Worm (Caenorhabditis elegans) whole organism, L1 larva: Measurements from ENCODE around the gene ceh-38.
A peak's percentile ranks its signal among the peaks of the same experiment; 100 is the strongest.

Experiments
- C34B4.2 ChIP-seq: sonication (generic microtip); optimal IDR thresholded peaks from 2 replicates; lab custom pipeline; 2017; ENCODE audit warnings: mild to moderate bottlenecking, missing genetic modification characterization, missing compliant biosample characterization
- F16B12.6 ChIP-seq: fragments of 150-350 bp; optimal IDR thresholded peaks from 2 replicates; lab custom pipeline; 2014; ENCODE audit warnings: missing biosample characterization, missing genetic modification characterization
- alr-1 ChIP-seq: fragments of 200-800 bp; sonication (Bioruptor generic); optimal IDR thresholded peaks from 2 replicates; lab custom pipeline; 2018; ENCODE audit warnings: borderline replicate concordance, mild to moderate bottlenecking, missing genetic modification characterization, missing compliant biosample characterization
- ama-1 ChIP-seq: fragments of 150-350 bp; optimal IDR thresholded peaks from 2 replicates; lab custom pipeline; 2014
- blmp-1 ChIP-seq: fragments of 150-350 bp; optimal IDR thresholded peaks from 2 replicates; lab custom pipeline; 2014; ENCODE audit warnings: missing biosample characterization, missing genetic modification characterization
- ceh-8 ChIP-seq: fragments of 200-800 bp; sonication (Bioruptor generic); optimal IDR thresholded peaks from 2 replicates; lab custom pipeline; 2018; ENCODE audit warnings: mild to moderate bottlenecking, missing genetic modification characterization, moderate library complexity, missing compliant biosample characterization
- ceh-82 ChIP-seq, 3 experiments: fragments of 150-350 bp in 1 of 3; sonication (generic microtip) in 2 of 3; optimal IDR thresholded peaks; 2 replicates each; lab custom pipeline; 2014 to 2017; ENCODE audit warnings: missing biosample characterization in 3 of 3, missing genetic modification characterization in 3 of 3
- dpl-1 ChIP-seq, 3 experiments: fragments of 150-350 bp in 2 of 3; sonication (generic microtip) in 1 of 3; optimal IDR thresholded peaks; 2 replicates each; lab custom pipeline; 2014 to 2017; ENCODE audit warnings: missing biosample characterization in 3 of 3, missing genetic modification characterization in 3 of 3, missing genetic modification reagents in 3 of 3
- efl-1 ChIP-seq, 4 experiments: fragments of 150-350 bp; optimal IDR thresholded peaks in 3 of 4; peaks in 1 of 4; 1 replicate in 1 of 4; 2 replicates in 3 of 4; lab custom pipeline; 2014; ENCODE audit warnings: missing biosample characterization in 2 of 4, missing genetic modification characterization in 2 of 4, missing genetic modification reagents in 2 of 4
- egl-13 ChIP-seq: sonication (generic microtip); optimal IDR thresholded peaks from 2 replicates; lab custom pipeline; 2016; ENCODE audit warnings: missing genotype, missing genetic modification reagents, missing genetic modification characterization, missing compliant biosample characterization
- elt-2 ChIP-seq: sonication (generic microtip); optimal IDR thresholded peaks from 2 replicates; lab custom pipeline; 2016; ENCODE audit warnings: missing genetic modification characterization, mild to moderate bottlenecking, inconsistent platforms, missing compliant biosample characterization, missing genetic modification reagents
- elt-3 ChIP-seq, 6 experiments: fragments of 150-350 bp in 1 of 6; sonication (generic microtip); optimal IDR thresholded peaks; 2 replicates each; lab custom pipeline; 2017 to 2018; ENCODE audit warnings: missing biosample characterization in 6 of 6, missing genetic modification characterization in 6 of 6, inconsistent platforms in 1 of 6
- ets-5 ChIP-seq: fragments of 200-800 bp; sonication (Bioruptor generic); IDR thresholded peaks from 2 replicates; pipeline ENCODE4 v1.3.6; 2022; ENCODE audit warnings: missing genetic modification characterization, missing compliant biosample characterization
- fkh-10 ChIP-seq: sonication (generic microtip); optimal IDR thresholded peaks from 2 replicates; lab custom pipeline; 2017; ENCODE audit warnings: missing biosample characterization, missing genetic modification reagents, missing genetic modification characterization
- fkh-8 ChIP-seq: sonication (generic microtip); optimal IDR thresholded peaks from 2 replicates; lab custom pipeline; 2016; ENCODE audit warnings: mild to moderate bottlenecking, missing genetic modification characterization, missing compliant biosample characterization
- fos-1 ChIP-seq: fragments of 150-350 bp; optimal IDR thresholded peaks from 2 replicates; lab custom pipeline; 2014; ENCODE audit warnings: missing biosample characterization, missing genetic modification characterization
- hlh-4 ChIP-seq: sonication (generic microtip); optimal IDR thresholded peaks from 2 replicates; lab custom pipeline; 2016; ENCODE audit warnings: mild to moderate bottlenecking, missing genetic modification characterization, missing compliant biosample characterization
- isw-1 ChIP-seq: fragments of 200-800 bp; sonication (Bioruptor generic); IDR thresholded peaks from 2 replicates; pipeline ENCODE4 v1.3.6; 2022; ENCODE audit warnings: missing genetic modification characterization, missing compliant biosample characterization
- jun-1 ChIP-seq: fragments of 150-350 bp; optimal IDR thresholded peaks from 2 replicates; lab custom pipeline; 2014; ENCODE audit warnings: missing biosample characterization, missing genetic modification reagents, missing genetic modification characterization
- lin-13 ChIP-seq: fragments of 150-350 bp; optimal IDR thresholded peaks from 2 replicates; lab custom pipeline; 2014; ENCODE audit warnings: missing biosample characterization, missing genetic modification reagents, missing genetic modification characterization
- lin-14 ChIP-seq: fragments of 200-800 bp; sonication (Bioruptor generic); optimal IDR thresholded peaks from 2 replicates; lab custom pipeline; 2018; ENCODE audit warnings: mild to moderate bottlenecking, missing genetic modification characterization, moderate library complexity, missing compliant biosample characterization
- lin-35 ChIP-seq, 2 experiments: fragments of 150-350 bp; optimal IDR thresholded peaks; 2 replicates each; lab custom pipeline; 2014; ENCODE audit warnings: missing biosample characterization in 2 of 2, missing genetic modification characterization in 2 of 2, missing genetic modification reagents in 2 of 2
- mab-9 ChIP-seq: fragments of 200-800 bp; sonication (Bioruptor generic); IDR thresholded peaks from 2 replicates; pipeline ENCODE4 v1.3.6; 2022; ENCODE audit warnings: missing genetic modification reagents, missing genetic modification characterization, missing compliant biosample characterization
- mdl-1 ChIP-seq, 2 experiments: fragments of 150-350 bp; optimal IDR thresholded peaks; 2 replicates each; lab custom pipeline; 2014 to 2017; ENCODE audit warnings: missing biosample characterization in 2 of 2, missing genetic modification characterization in 2 of 2, inconsistent platforms in 1 of 2
- nhr-237 ChIP-seq: fragments of 150-350 bp; optimal IDR thresholded peaks from 2 replicates; lab custom pipeline; 2014; ENCODE audit warnings: missing biosample characterization, missing genetic modification characterization
- nhr-47 ChIP-seq: sonication (generic microtip); optimal IDR thresholded peaks from 2 replicates; lab custom pipeline; 2016; ENCODE audit warnings: mild to moderate bottlenecking, missing genetic modification characterization, moderate library complexity, missing compliant biosample characterization
- nhr-71 ChIP-seq: sonication (generic microtip); optimal IDR thresholded peaks from 2 replicates; lab custom pipeline; 2016; ENCODE audit warnings: mild to moderate bottlenecking, missing genetic modification characterization, moderate library complexity, missing compliant biosample characterization
- nhr-77 ChIP-seq: fragments of 150-350 bp; optimal IDR thresholded peaks from 2 replicates; lab custom pipeline; 2014; ENCODE audit warnings: missing biosample characterization, missing genetic modification characterization
- nhr-84 ChIP-seq: sonication (generic microtip); optimal IDR thresholded peaks from 2 replicates; lab custom pipeline; 2017; ENCODE audit warnings: missing biosample characterization, missing genetic modification characterization
- nhr-85 ChIP-seq: sonication (generic microtip); peaks from one replicate; lab custom pipeline; 2016; ENCODE audit warnings: missing genetic modification characterization, inconsistent platforms, missing compliant biosample characterization
- pag-3 ChIP-seq: sonication (generic microtip); optimal IDR thresholded peaks from 2 replicates; lab custom pipeline; 2017; ENCODE audit warnings: missing genetic modification characterization, mild to moderate bottlenecking, missing compliant biosample characterization, antibody characterized with exemption, borderline replicate concordance; ENCODE audit not compliant: insufficient read depth
- rnt-1 ChIP-seq: sonication (generic microtip); optimal IDR thresholded peaks from 2 replicates; lab custom pipeline; 2016; ENCODE audit warnings: mild to moderate bottlenecking, missing genetic modification characterization, moderate library complexity, missing compliant biosample characterization
- skn-1 ChIP-seq: fragments of 150-350 bp; optimal IDR thresholded peaks from 2 replicates; lab custom pipeline; 2014; ENCODE audit warnings: missing biosample characterization, missing genetic modification characterization
- snpc-4 ChIP-seq: fragments of 150-350 bp; optimal IDR thresholded peaks from 2 replicates; lab custom pipeline; 2014; ENCODE audit warnings: missing biosample characterization, missing genetic modification characterization
- sox-4 ChIP-seq: sonication (generic microtip); optimal IDR thresholded peaks from 2 replicates; lab custom pipeline; 2016; ENCODE audit warnings: missing genetic modification characterization, missing compliant biosample characterization
- sptf-1 ChIP-seq: fragments of 150-350 bp; optimal IDR thresholded peaks from 2 replicates; lab custom pipeline; 2014; ENCODE audit warnings: missing biosample characterization, missing genetic modification characterization
- sup-37 ChIP-seq: fragments of 200-800 bp; sonication (Bioruptor generic); optimal IDR thresholded peaks from 2 replicates; lab custom pipeline; 2018; ENCODE audit warnings: mild to moderate bottlenecking, missing genetic modification characterization, missing compliant biosample characterization
- tlp-1 ChIP-seq: fragments of 150-350 bp; optimal IDR thresholded peaks from 2 replicates; lab custom pipeline; 2014; ENCODE audit warnings: missing biosample characterization, missing genetic modification characterization
- unc-30 ChIP-seq: sonication (generic microtip); optimal IDR thresholded peaks from 2 replicates; lab custom pipeline; 2017; ENCODE audit warnings: missing biosample characterization, missing genetic modification characterization
- unc-86 ChIP-seq: sonication (generic microtip); optimal IDR thresholded peaks from 2 replicates; lab custom pipeline; 2016; ENCODE audit warnings: missing genetic modification characterization, missing compliant biosample characterization
- unc-98 ChIP-seq: fragments of 200-800 bp; sonication (Bioruptor generic); IDR thresholded peaks from 2 replicates; pipeline ENCODE4 v1.3.6; 2022; ENCODE audit warnings: missing genetic modification characterization, missing compliant biosample characterization
- ztf-4 ChIP-seq: fragments of 150-350 bp; optimal IDR thresholded peaks from 2 replicates; lab custom pipeline; 2014; ENCODE audit warnings: missing biosample characterization, missing genetic modification characterization

Gene ceh-38

ce11 chrII:6917710-6918109 is 33.6 kb upstream of the ceh-38 start, which contains the start of gene B0252.11:
Gene B0252.11 (minus strand): TSS chrII:6917810.
- TF ChIP-seq nhr-47: no peak
- no peak for TF ChIP-seq dpl-1 (GFP tag; optimal IDR thresholded peaks at IDR 0.05; lab: Kevin White, UChicago)
- no peak for TF ChIP-seq efl-1 (optimal IDR thresholded peaks at IDR 0.05; lab: Kevin White, UChicago)
- peak in 1 of 2 experiments; percentile 85 for TF ChIP-seq efl-1 (GFP tag; optimal IDR thresholded peaks at IDR 0.05 in 1 of 2; lab: Kevin White, UChicago)
- TF ChIP-seq fkh-10 (GFP tag; lab: Kevin White, UChicago): no peak

- peak; percentile 32 for TF ChIP-seq elt-2 (tag; lab: Kevin White, UChicago)
- no peak for TF ChIP-seq ets-5 (GFP tag; lab: Robert Waterston, UW)
- no peak for TF ChIP-seq ama-1
These were observed 32.5 kb upstream of the ceh-38 start, which contains the start of gene B0252.5 for ce11 chrII:6918862-6919261. Gene B0252.5 (minus strand): TSS chrII:6918878.

ce11 chrII:6919363-6919851 is 31.9 kb upstream of the ceh-38 start, which contains the start of gene B0252.1:
Gene B0252.1 (plus strand): TSS chrII:6919680.
- TF ChIP-seq nhr-85 (tag; lab: Kevin White, UChicago) (no peak), snpc-4 (no peak), hlh-4 (no peak), isw-1 (no peak), lin-13 (no peak), nhr-77 (tag; lab: Kevin White, UChicago) (no peak), unc-98 (GFP tag; lab: Robert Waterston, UW) (no peak)

ce11 chrII:6923792-6924191 is 27.5 kb upstream of the ceh-38 start:
- TF ChIP-seq fkh-8 (tag; lab: Kevin White, UChicago): no peak
- no peak for TF ChIP-seq ztf-4
- TF ChIP-seq lin-14 (GFP tag; lab: Kevin White, UChicago): no peak
- no peak for TF ChIP-seq lin-35 (GFP tag; optimal IDR thresholded peaks at IDR 0.05; lab: Kevin White, UChicago)
- TF ChIP-seq tlp-1 (tag; lab: Kevin White, UChicago): no peak
- TF ChIP-seq ama-1: no peak
- TF ChIP-seq fos-1 (tag; lab: Kevin White, UChicago): no peak
- no peak for TF ChIP-seq skn-1 (tag; lab: Kevin White, UChicago)
- no peak for TF ChIP-seq nhr-77 (tag; lab: Kevin White, UChicago)
- no peak for TF ChIP-seq fkh-10 (GFP tag; lab: Kevin White, UChicago)
- TF ChIP-seq mab-9 (GFP tag; lab: Robert Waterston, UW): no peak
- no peak for TF ChIP-seq sup-37 (GFP tag; lab: Kevin White, UChicago)
- no peak for TF ChIP-seq isw-1
- TF ChIP-seq nhr-47: no peak
- no peak for TF ChIP-seq pag-3
- TF ChIP-seq ceh-8: no peak

ce11 chrII:6926054-6926453 is 25.3 kb upstream of the ceh-38 start:
- no peak for TF ChIP-seq sptf-1 (tag; lab: Kevin White, UChicago)

ce11 chrII:6926488-6926887 is 24.8 kb upstream of the ceh-38 start:
- TF ChIP-seq F16B12.6 (tag; lab: Kevin White, UChicago) (no peak), mdl-1 (tag; optimal IDR thresholded peaks at IDR 0.05; lab: Kevin White, UChicago) (peak in 1 of 2 experiments; percentile 67), nhr-84 (tag; lab: Kevin White, UChicago) (no peak), jun-1 (tag; lab: Kevin White, UChicago) (peak; percentile 67), rnt-1 (peak; percentile 55), nhr-47 (peak; percentile 56), ama-1 (peak; percentile 21), nhr-71 (peak; percentile 67), egl-13 (peak; percentile 32), unc-86 (tag; lab: Kevin White, UChicago) (peak; percentile 39), fkh-8 (tag; lab: Kevin White, UChicago) (peak; percentile 79), sup-37 (GFP tag; lab: Kevin White, UChicago) (no peak), unc-30 (tag; lab: Kevin White, UChicago) (no peak), elt-3 (tag; optimal IDR thresholded peaks at IDR 0.05; lab: Kevin White, UChicago) (peak in 2 of 6 experiments; percentile 33 to 44), nhr-237 (tag; lab: Kevin White, UChicago) (no peak), C34B4.2 (tag; lab: Kevin White, UChicago) (no peak), ceh-82 (tag; optimal IDR thresholded peaks at IDR 0.05; lab: Kevin White, UChicago) (peak in 2 of 3 experiments; percentile 38 to 72), skn-1 (tag; lab: Kevin White, UChicago) (peak; percentile 76), alr-1 (tag; lab: Kevin White, UChicago) (no peak), blmp-1 (peak; percentile 96), ztf-4 (no peak), ets-5 (GFP tag; lab: Robert Waterston, UW) (no peak), sox-4 (no peak), dpl-1 (GFP tag; optimal IDR thresholded peaks at IDR 0.05; lab: Kevin White, UChicago) (peak; percentile 29 to 51 (median 32))
